Worm (Caenorhabditis elegans): ENCODE results near the gene rad-54.L2.

Gene rad-54.L2

DNA sequence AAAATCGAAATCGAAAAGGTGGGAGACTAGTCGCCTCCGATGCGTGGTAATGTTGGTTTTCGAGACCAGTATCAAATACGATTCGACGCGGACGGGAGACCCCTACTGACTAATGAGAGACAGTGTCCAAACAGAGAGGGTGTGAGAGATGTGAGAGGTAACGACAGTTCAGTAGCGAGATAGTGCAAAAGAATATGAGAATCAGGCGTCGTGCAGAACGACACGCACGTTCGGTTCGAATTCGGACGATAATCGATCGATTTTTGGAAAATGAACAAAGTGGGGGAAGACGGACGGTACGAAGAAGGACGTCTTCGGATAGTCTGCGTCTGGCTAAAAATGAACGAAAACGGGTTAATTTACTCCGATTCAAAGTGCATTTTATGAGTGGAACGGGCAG lies 28.1 kb downstream of the rad-54.L2 start, which contains the start of gene D1046.16 (continued):
- TF ChIP-seq hlh-4 (tag; optimal IDR thresholded peaks at IDR 0.05), result no peak
- peak; percentile 12 for TF ChIP-seq swsn-7 (tag; optimal IDR thresholded peaks at IDR 0.05)
- no peak for TF ChIP-seq lin-39 (tag; optimal IDR thresholded peaks at IDR 0.05)
- TF ChIP-seq lin-15B (tag; optimal IDR thresholded peaks at IDR 0.05), result no peak
- TF ChIP-seq tlp-1 (tag; optimal IDR thresholded peaks at IDR 0.05), result no peak
- TF ChIP-seq xbp-1 (tag; optimal IDR thresholded peaks at IDR 0.05), result no peak
- peak in 1 of 2 experiments; percentile 43 for TF ChIP-seq lsy-2 (tag; optimal IDR thresholded peaks at IDR 0.05)
- TF ChIP-seq nhr-19 (GFP tag; conservative IDR thresholded peaks at IDR 0.05), result no peak
- TF ChIP-seq ces-1 (GFP tag; optimal IDR thresholded peaks at IDR 0.05), result no peak
- peak; percentile 51 for TF ChIP-seq nhr-90 (tag; optimal IDR thresholded peaks at IDR 0.05; ENCODE audit: poor library complexity)
- TF ChIP-seq unc-98 (GFP tag; IDR thresholded peaks at IDR 0.05), result no peak
- peak; percentile 16 to 31 for TF ChIP-seq efl-1 (optimal IDR thresholded peaks at IDR 0.05)
- no peak for TF ChIP-seq efl-1 (GFP tag; optimal IDR thresholded peaks at IDR 0.05 in 1 of 2)
- no peak for TF ChIP-seq pqm-1 (tag; optimal IDR thresholded peaks at IDR 0.05)
- no peak for TF ChIP-seq aha-1 (tag; optimal IDR thresholded peaks at IDR 0.05)
- no peak for TF ChIP-seq efl-3 (GFP tag; optimal IDR thresholded peaks at IDR 0.05)
- no peak for TF ChIP-seq ceh-90 (tag; optimal IDR thresholded peaks at IDR 0.05)
- TF ChIP-seq nhr-237 (tag; optimal IDR thresholded peaks at IDR 0.05), result no peak
- TF ChIP-seq ztf-11 (tag; optimal IDR thresholded peaks at IDR 0.05), result no peak
- no peak for TF ChIP-seq ceh-63 (GFP tag; optimal IDR thresholded peaks at IDR 0.05)
- peak in 1 of 3 experiments; percentile 17 for TF ChIP-seq dpl-1 (GFP tag; optimal IDR thresholded peaks at IDR 0.05)
- TF ChIP-seq dsc-1 (tag; optimal IDR thresholded peaks at IDR 0.05), result no peak
- TF ChIP-seq rnt-1 (tag; optimal IDR thresholded peaks at IDR 0.05), result peak; percentile 18
- no peak for TF ChIP-seq unc-30 (tag; optimal IDR thresholded peaks at IDR 0.05)
- TF ChIP-seq nhr-11 (tag; optimal IDR thresholded peaks at IDR 0.05), result no peak
- peak; percentile 36 to 66 for TF ChIP-seq lin-35 (GFP tag; optimal IDR thresholded peaks at IDR 0.05)
- no peak for TF ChIP-seq C16A3.4 (tag; optimal IDR thresholded peaks at IDR 0.05)
- no peak for TF ChIP-seq zag-1 (tag; optimal IDR thresholded peaks at IDR 0.05)
- no peak for TF ChIP-seq snpc-4 (tag; optimal IDR thresholded peaks at IDR 0.05)
- TF ChIP-seq elt-2 (tag; optimal IDR thresholded peaks at IDR 0.05), result no peak
- no peak for TF ChIP-seq tbx-2 (tag; optimal IDR thresholded peaks at IDR 0.05)
- no peak for TF ChIP-seq egl-27 (tag; optimal IDR thresholded peaks at IDR 0.05)
- no peak for TF ChIP-seq skn-1 (tag; optimal IDR thresholded peaks at IDR 0.05)
- no peak for TF ChIP-seq ama-1 (optimal IDR thresholded peaks at IDR 0.05)
- no peak for TF ChIP-seq zip-4 (GFP tag; optimal IDR thresholded peaks at IDR 0.05)
- TF ChIP-seq irx-1 (tag; optimal IDR thresholded peaks at IDR 0.05), result no peak
- TF ChIP-seq mep-1 (tag; optimal IDR thresholded peaks at IDR 0.05), result no peak
- TF ChIP-seq pax-3 (tag; optimal IDR thresholded peaks at IDR 0.05), result no peak
- TF ChIP-seq mdl-1 (tag; optimal IDR thresholded peaks at IDR 0.05), result peak in 1 of 2 experiments; percentile 7
- TF ChIP-seq pag-3 (tag; optimal IDR thresholded peaks at IDR 0.05; ENCODE audit: borderline replicate concordance, insufficient read depth), result no peak
- no peak for TF ChIP-seq grh-1 (GFP tag; IDR thresholded peaks at IDR 0.05)
- TF ChIP-seq ets-5 (GFP tag; IDR thresholded peaks at IDR 0.05), result no peak

- TF ChIP-seq irx-1 (tag; optimal IDR thresholded peaks at IDR 0.05) (no peak), nhr-237 (tag; optimal IDR thresholded peaks at IDR 0.05) (no peak), dsc-1 (tag; optimal IDR thresholded peaks at IDR 0.05) (no peak)
Observed at ce11 chrIV:8923381-8923780, 29.5 kb downstream of the rad-54.L2 start.

- TF ChIP-seq nhr-28 (tag; optimal IDR thresholded peaks at IDR 0.05) (no peak), unc-30 (tag; optimal IDR thresholded peaks at IDR 0.05) (no peak), fkh-4 (tag; optimal IDR thresholded peaks at IDR 0.05; ENCODE audit: borderline replicate concordance) (no peak), dsc-1 (tag; optimal IDR thresholded peaks at IDR 0.05) (peak; percentile 67), mab-9 (GFP tag; IDR thresholded peaks at IDR 0.05) (no peak), tbx-2 (tag; optimal IDR thresholded peaks at IDR 0.05) (no peak), rnt-1 (tag; optimal IDR thresholded peaks at IDR 0.05) (no peak)
Observed at ce11 chrIV:8924126-8924525, 30.2 kb downstream of the rad-54.L2 start.

All from whole organism, L1 larva.